Worm (Caenorhabditis elegans) whole organism, midembryonic: ENCODE data around the gene K08E4.3.

ENCODE experiments used
- T22C8.4 ChIP-seq: fragments of 200-800 bp; sonication (Bioruptor generic); IDR thresholded peaks from 2 replicates; pipeline ENCODE4 v1.3.6; 2022; ENCODE audit warnings: missing genetic modification characterization, missing compliant biosample characterization
- cog-1 ChIP-seq: sonication (generic microtip); optimal IDR thresholded peaks from 2 replicates; lab custom pipeline; 2016; ENCODE audit warnings: missing genetic modification characterization, missing compliant biosample characterization
- flt-1 ChIP-seq: fragments of 200-800 bp; sonication (Bioruptor generic); IDR thresholded peaks from 2 replicates; pipeline ENCODE4 v1.3.6; 2022; ENCODE audit warnings: missing genetic modification characterization, missing compliant biosample characterization
- klf-2 ChIP-seq: fragments of 200-800 bp; sonication (Bioruptor generic); conservative IDR thresholded peaks from 2 replicates; pipeline ENCODE4 v1.3.6; 2022; ENCODE audit warnings: missing genetic modification reagents, missing genetic modification characterization, missing compliant biosample characterization
- med-1 ChIP-seq: sonication (generic microtip); optimal IDR thresholded peaks from 2 replicates; lab custom pipeline; 2017; ENCODE audit warnings: missing genetic modification characterization, mild to moderate bottlenecking, missing compliant biosample characterization, antibody characterized with exemption, missing genetic modification reagents; ENCODE audit not compliant: insufficient read depth
- ref-1 ChIP-seq: fragments of 200-800 bp; sonication (Bioruptor generic); conservative IDR thresholded peaks from 2 replicates; pipeline ENCODE4 v1.3.6; 2022; ENCODE audit warnings: missing genetic modification reagents, missing genetic modification characterization, missing compliant biosample characterization
- tab-1 ChIP-seq: fragments of 200-800 bp; sonication (Bioruptor generic); IDR thresholded peaks from 2 replicates; pipeline ENCODE4 v1.3.6; 2022; ENCODE audit warnings: missing genetic modification characterization, missing compliant biosample characterization
- ztf-23 ChIP-seq: fragments of 200-800 bp; sonication (Bioruptor generic); IDR thresholded peaks from 2 replicates; pipeline ENCODE4 v1.3.6; 2022; ENCODE audit warnings: missing genetic modification reagents, missing genetic modification characterization, missing compliant biosample characterization
- ztf-29 ChIP-seq: fragments of 200-800 bp; sonication (Bioruptor generic); IDR thresholded peaks from 2 replicates; pipeline ENCODE4 v1.3.6; 2022; ENCODE audit warnings: missing genetic modification reagents, missing genetic modification characterization, missing compliant biosample characterization

DNA sequence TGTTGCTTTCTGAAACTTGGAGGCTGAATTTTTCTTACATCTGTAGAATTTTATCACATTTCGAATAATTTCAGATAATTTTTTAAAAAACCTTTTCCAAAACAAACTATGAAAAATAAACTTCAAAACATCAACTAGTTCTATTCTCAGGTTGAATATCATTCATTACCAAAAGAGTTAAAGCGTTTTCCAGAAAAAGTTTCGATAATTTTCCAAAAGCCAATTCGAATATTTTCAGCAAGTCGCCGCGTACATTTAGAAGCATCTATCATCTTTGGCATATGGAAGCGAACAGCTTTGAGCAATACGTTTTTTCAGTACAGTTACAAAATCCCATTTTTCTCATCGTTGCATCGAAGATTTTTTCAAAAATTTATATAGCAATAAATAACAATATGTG, 20.6 kb upstream of the K08E4.3 start:
- TF ChIP-seq ref-1 (GFP tag; lab: Robert Waterston, UW) (no peak), med-1 (GFP tag; lab: Kevin White, UChicago) (no peak), ztf-23 (GFP tag; lab: Robert Waterston, UW) (no peak), tab-1 (GFP tag; lab: Robert Waterston, UW) (no peak), cog-1 (tag; lab: Kevin White, UChicago) (no peak), klf-2 (no peak), ztf-29 (GFP tag; lab: Robert Waterston, UW) (no peak), T22C8.4 (no peak), flt-1 (GFP tag; lab: Robert Waterston, UW) (no peak)
